Worm (Caenorhabditis elegans) whole organism, midembryonic: ENCODE measurements around the gene F14D7.8.

Experiments used
- T22C8.4 ChIP-seq: fragments of 200-800 bp; sonication (Bioruptor generic); IDR thresholded peaks from 2 replicates; pipeline ENCODE4 v1.3.6; 2022; ENCODE audit warnings: missing genetic modification characterization, missing compliant biosample characterization
- flt-1 ChIP-seq: fragments of 200-800 bp; sonication (Bioruptor generic); IDR thresholded peaks from 2 replicates; pipeline ENCODE4 v1.3.6; 2022; ENCODE audit warnings: missing genetic modification characterization, missing compliant biosample characterization
- med-1 ChIP-seq: sonication (generic microtip); optimal IDR thresholded peaks from 2 replicates; lab custom pipeline; 2017; ENCODE audit warnings: missing genetic modification characterization, mild to moderate bottlenecking, missing compliant biosample characterization, antibody characterized with exemption, missing genetic modification reagents; ENCODE audit not compliant: insufficient read depth

- TF ChIP-seq T22C8.4 (no peak), med-1 (GFP tag; lab: Kevin White, UChicago) (no peak), flt-1 (no peak)
These were observed 30.3 kb downstream of the F14D7.8 start, which contains the start of the genes srt-74 and F40G12.9 for ce11 chrV:14282222-14282709.
